Worm (Caenorhabditis elegans): ENCODE data around the gene Y25C1A.14.
A peak's percentile ranks its signal among the peaks of the same experiment; 100 is the strongest.

Gene Y25C1A.14

DNA sequence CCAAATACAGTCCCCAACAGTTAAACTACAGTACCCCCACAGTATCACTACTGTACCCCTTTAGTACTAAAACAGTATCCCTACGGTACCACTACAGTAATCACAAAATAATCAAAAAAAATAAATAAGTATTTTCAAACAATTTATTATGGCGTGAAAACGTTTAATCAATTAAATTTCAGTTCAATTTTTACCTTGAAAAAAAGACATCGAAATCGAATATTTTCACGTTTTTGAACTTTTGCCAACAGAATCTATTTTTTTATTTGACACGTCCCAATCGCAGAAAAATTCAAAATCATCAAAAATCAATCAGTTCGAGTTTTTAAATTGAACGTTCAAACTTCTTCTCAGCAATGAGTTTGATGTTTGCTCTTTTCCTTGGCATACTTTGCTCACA lies 17.2 kb upstream of the Y25C1A.14 start, which contains the start of gene clec-123:
clec-123 (plus strand) TSS at position 301 of the 400 bp plus-strand sequence.
- TF ChIP-seq pha-4 (tag; optimal IDR thresholded peaks at IDR 0.05) (no peak), mdl-1 (tag; optimal IDR thresholded peaks at IDR 0.05) (no peak), fos-1 (tag; optimal IDR thresholded peaks at IDR 0.05) (no peak), ama-1 (optimal IDR thresholded peaks at IDR 0.05) (no peak), fkh-2 (tag; optimal IDR thresholded peaks at IDR 0.05) (no peak), nhr-25 (tag; optimal IDR thresholded peaks at IDR 0.05) (no peak), hmg-11 (tag; optimal IDR thresholded peaks at IDR 0.05) (no peak), unc-39 (tag; optimal IDR thresholded peaks at IDR 0.05) (no peak), daf-12 (tag; optimal IDR thresholded peaks at IDR 0.05) (no peak), unc-62 (GFP tag; optimal IDR thresholded peaks at IDR 0.05) (no peak), nhr-23 (tag; optimal IDR thresholded peaks at IDR 0.05) (no peak), R02D3.7 (tag; optimal IDR thresholded peaks at IDR 0.05) (no peak), zag-1 (tag; optimal IDR thresholded peaks at IDR 0.05) (no peak), skn-1 (tag; optimal IDR thresholded peaks at IDR 0.05) (no peak), nhr-11 (tag; optimal IDR thresholded peaks at IDR 0.05) (no peak), nhr-77 (tag; optimal IDR thresholded peaks at IDR 0.05) (no peak), snpc-4 (tag; optimal IDR thresholded peaks at IDR 0.05) (no peak), ztf-4 (tag; optimal IDR thresholded peaks at IDR 0.05) (no peak), elt-3 (tag; optimal IDR thresholded peaks at IDR 0.05) (no peak), lin-39 (tag; optimal IDR thresholded peaks at IDR 0.05) (no peak)

DNA sequence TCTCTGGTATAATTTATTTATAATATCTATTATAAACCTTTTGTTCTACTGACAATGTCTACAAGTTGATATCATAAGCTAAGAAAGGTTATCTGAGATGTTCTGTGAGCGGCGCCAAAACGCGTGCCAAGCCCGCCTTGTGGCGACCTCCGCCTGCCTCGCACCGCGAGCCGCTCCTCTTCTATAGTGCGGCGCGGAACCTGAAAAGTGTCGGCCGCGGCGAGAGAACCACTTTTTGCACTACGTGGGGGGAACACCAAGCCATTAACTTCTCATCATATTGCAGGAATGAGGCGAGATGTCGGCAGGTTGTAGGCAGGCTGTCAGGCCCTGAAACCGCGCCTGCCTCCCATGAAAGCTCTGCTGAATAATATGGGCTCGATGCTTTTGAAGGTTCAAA lies 16.5 kb upstream of the Y25C1A.14 start:
- TF ChIP-seq ceh-9 (tag; optimal IDR thresholded peaks at IDR 0.05) (no peak), snpc-4 (tag; optimal IDR thresholded peaks at IDR 0.05) (peak; percentile 32)

DNA sequence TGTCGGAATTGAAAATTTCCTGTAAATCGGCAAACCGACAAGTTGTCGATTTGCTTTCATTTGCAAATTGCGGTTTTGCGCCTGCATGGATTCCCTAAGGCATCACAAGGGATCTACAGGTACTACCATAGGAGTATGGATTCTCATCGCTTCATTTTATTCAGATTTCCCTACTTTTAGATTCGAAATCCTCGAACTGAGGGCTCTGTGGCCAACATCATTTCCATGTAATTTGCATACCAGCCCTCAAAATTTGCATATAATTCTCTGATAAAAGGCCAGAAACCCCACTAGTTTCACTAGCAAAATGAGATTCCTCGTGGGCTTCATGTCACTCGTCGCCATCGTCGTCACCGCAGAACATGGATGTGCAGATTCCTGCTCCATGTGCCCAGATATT lies 15.6 kb upstream of the Y25C1A.14 start, which contains the start of gene Y25C1A.2:
Y25C1A.2 (plus strand) TSS at position 301 of the 400 bp plus-strand sequence.
- TF ChIP-seq unc-62 (GFP tag; optimal IDR thresholded peaks at IDR 0.05) (no peak), R02D3.7 (tag; optimal IDR thresholded peaks at IDR 0.05) (no peak), ceh-82 (tag; optimal IDR thresholded peaks at IDR 0.05) (no peak), ztf-4 (tag; optimal IDR thresholded peaks at IDR 0.05) (no peak), lin-39 (tag; optimal IDR thresholded peaks at IDR 0.05) (no peak), fkh-10 (GFP tag; optimal IDR thresholded peaks at IDR 0.05) (no peak), zag-1 (tag; optimal IDR thresholded peaks at IDR 0.05) (no peak)

DNA sequence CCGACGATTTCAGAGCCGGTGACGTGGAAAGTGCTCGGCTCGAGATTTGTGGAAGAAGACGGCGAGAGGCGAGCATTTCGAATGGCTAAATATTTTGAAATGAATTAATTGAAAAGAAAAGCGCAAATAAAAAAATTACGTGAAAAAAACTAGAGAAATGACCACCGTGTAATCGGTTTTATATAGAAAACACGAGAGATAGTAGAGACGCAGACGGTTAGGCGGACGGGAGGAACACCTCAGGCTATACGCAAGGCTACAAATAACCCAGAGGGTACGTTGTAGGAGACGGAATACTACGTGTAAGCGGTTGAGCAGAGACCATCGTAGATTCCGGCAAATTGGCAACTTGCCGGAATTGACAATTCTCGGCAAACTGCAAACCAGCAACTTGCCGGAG lies 14.4 kb upstream of the Y25C1A.14 start, which contains the start of gene Y25C1A.13:
Y25C1A.13 (minus strand) TSS at position 101 of the 400 bp plus-strand sequence.
- TF ChIP-seq elt-1 (tag; optimal IDR thresholded peaks at IDR 0.05) (no peak), elt-2 (tag; optimal IDR thresholded peaks at IDR 0.05) (peak; percentile 1)

DNA sequence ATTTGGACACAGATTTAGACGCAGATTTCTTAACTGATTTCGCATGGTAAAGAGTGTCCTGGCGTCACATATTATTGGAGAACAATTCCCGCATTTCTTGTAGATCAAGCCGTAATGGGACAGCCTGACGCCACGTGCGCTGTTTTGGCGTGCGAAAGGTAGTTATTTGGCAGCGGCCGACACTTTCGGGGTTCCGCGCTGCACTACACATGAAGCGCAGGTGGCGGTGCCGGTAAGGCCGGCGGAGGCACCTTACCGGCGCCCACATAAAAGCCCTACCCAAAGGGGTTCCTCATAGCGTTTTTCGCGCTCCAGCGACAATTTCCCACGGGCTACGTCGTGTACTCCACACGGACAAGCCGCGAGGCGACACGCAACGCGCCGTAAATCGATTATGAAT lies 13.3 kb upstream of the Y25C1A.14 start:
- no peak for TF ChIP-seq nhr-67 (tag; optimal IDR thresholded peaks at IDR 0.05)
- no peak for TF ChIP-seq unc-39 (tag; optimal IDR thresholded peaks at IDR 0.05)
- no peak for TF ChIP-seq snpc-4 (tag; optimal IDR thresholded peaks at IDR 0.05)
- no peak for TF ChIP-seq nfya-1 (tag; optimal IDR thresholded peaks at IDR 0.05; ENCODE audit: insufficient read depth)
- TF ChIP-seq daf-12 (tag; optimal IDR thresholded peaks at IDR 0.05): no peak
- no peak for TF ChIP-seq nhr-28 (tag; optimal IDR thresholded peaks at IDR 0.05)
- no peak for TF ChIP-seq unc-62 (GFP tag; optimal IDR thresholded peaks at IDR 0.05)
- TF ChIP-seq sea-2 (GFP tag; optimal IDR thresholded peaks at IDR 0.05): no peak
- no peak for TF ChIP-seq nhr-76 (tag; optimal IDR thresholded peaks at IDR 0.05)
- TF ChIP-seq eor-1 (tag; optimal IDR thresholded peaks at IDR 0.05): no peak
- no peak for TF ChIP-seq jun-1 (tag; optimal IDR thresholded peaks at IDR 0.05)
- no peak for TF ChIP-seq nhr-237 (tag; optimal IDR thresholded peaks at IDR 0.05)

DNA sequence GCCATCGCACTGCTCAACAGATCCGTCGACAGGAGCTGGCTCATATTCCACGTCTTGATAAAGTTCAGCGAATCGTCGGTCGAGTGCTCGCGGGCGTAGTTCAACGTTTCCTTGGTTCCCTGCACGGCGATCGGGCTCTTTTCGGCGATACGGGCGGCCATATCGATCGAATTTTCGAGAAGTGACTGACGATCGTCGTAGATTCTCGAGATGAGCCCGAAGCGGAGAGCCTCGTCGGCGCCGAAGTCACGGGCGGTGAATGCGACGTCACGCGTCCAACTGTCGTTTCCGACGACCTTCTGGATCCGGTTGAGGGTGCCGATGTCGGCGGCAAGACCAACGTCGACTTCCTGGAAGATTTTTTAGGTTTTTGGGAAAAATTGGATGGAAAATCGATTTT lies 12.8 kb upstream of the Y25C1A.14 start:
- TF ChIP-seq nfya-1 (tag; optimal IDR thresholded peaks at IDR 0.05; ENCODE audit: insufficient read depth) (no peak), snpc-4 (tag; optimal IDR thresholded peaks at IDR 0.05) (no peak), unc-39 (tag; optimal IDR thresholded peaks at IDR 0.05) (no peak), mdl-1 (tag; optimal IDR thresholded peaks at IDR 0.05) (no peak), nhr-43 (tag; optimal IDR thresholded peaks at IDR 0.05; ENCODE audit: poor library complexity, severe bottlenecking) (no peak), R02D3.7 (tag; optimal IDR thresholded peaks at IDR 0.05) (no peak), ZK546.5 (tag; optimal IDR thresholded peaks at IDR 0.05) (no peak), nhr-12 (tag; optimal IDR thresholded peaks at IDR 0.05) (no peak), elt-2 (tag; optimal IDR thresholded peaks at IDR 0.05) (no peak), nhr-237 (tag; optimal IDR thresholded peaks at IDR 0.05) (no peak), mml-1 (tag; optimal IDR thresholded peaks at IDR 0.05) (no peak), lsy-12 (tag; optimal IDR thresholded peaks at IDR 0.05) (no peak), elt-1 (tag; optimal IDR thresholded peaks at IDR 0.05) (no peak), nhr-23 (tag; optimal IDR thresholded peaks at IDR 0.05) (no peak), ztf-11 (tag; optimal IDR thresholded peaks at IDR 0.05) (no peak), pqm-1 (tag; optimal IDR thresholded peaks at IDR 0.05) (no peak)

All from whole organism, L3 larva.